Worm (Caenorhabditis elegans) whole organism, late embryonic: ENCODE results near the gene M176.9.

Experiments
- elt-2 ChIP-seq: sonication (generic microtip); optimal IDR thresholded peaks from 2 replicates; lab custom pipeline; 2016; ENCODE audit warnings: missing genetic modification reagents, missing genetic modification characterization, missing compliant biosample characterization
- fax-1 ChIP-seq: sonication (generic microtip); optimal IDR thresholded peaks from 2 replicates; lab custom pipeline; 2016; ENCODE audit warnings: missing genotype, missing genetic modification characterization, missing compliant biosample characterization
- fkh-10 ChIP-seq: fragments of 150-350 bp; optimal IDR thresholded peaks from 2 replicates; lab custom pipeline; 2014; ENCODE audit warnings: missing biosample characterization, missing genetic modification reagents, missing genetic modification characterization
- nhr-11 ChIP-seq: fragments of 150-350 bp; optimal IDR thresholded peaks from 2 replicates; lab custom pipeline; 2014; ENCODE audit warnings: missing biosample characterization, missing genetic modification characterization
- pat-9 ChIP-seq: fragments of 200-800 bp; sonication (Bioruptor generic); optimal IDR thresholded peaks from 2 replicates; lab custom pipeline; 2018; ENCODE audit warnings: mild to moderate bottlenecking, missing genetic modification characterization, moderate library complexity, missing compliant biosample characterization

ce11 chrII:9412086-9412608 lies 750 bp upstream of the M176.9 start, which contains the start of gene arrd-3:
- no peak for TF ChIP-seq pat-9 (tag; lab: Kevin White, UChicago)
- TF ChIP-seq elt-2 (tag; lab: Kevin White, UChicago), result no peak
- TF ChIP-seq fkh-10 (GFP tag; lab: Kevin White, UChicago), result no peak
- no peak for TF ChIP-seq fax-1 (tag; lab: Kevin White, UChicago)
- TF ChIP-seq nhr-11 (tag; lab: Kevin White, UChicago), result no peak
